Worm (Caenorhabditis elegans) whole organism, young adult: ENCODE measurements around the gene rfp-1.
A peak's percentile ranks its signal among the peaks of the same experiment; 100 is the strongest.

Experiments
- Y95B8A.8 ChIP-seq: fragments of 200-800 bp; sonication (Bioruptor generic); IDR thresholded peaks from 2 replicates; pipeline ENCODE4 v1.3.6; 2022; ENCODE audit warnings: missing genetic modification reagents, missing genetic modification characterization, missing compliant biosample characterization
- ama-1 ChIP-seq, 3 experiments: fragments of 150-350 bp in 1 of 3; sonication (generic microtip) in 2 of 3; optimal IDR thresholded peaks; 2 replicates each; lab custom pipeline; 2014 to 2018; ENCODE audit warnings: missing biosample characterization in 2 of 3, missing genetic modification characterization in 2 of 3, missing genetic modification reagents in 2 of 3
- ceh-79 ChIP-seq: sonication (generic microtip); optimal IDR thresholded peaks from 2 replicates; lab custom pipeline; 2017; ENCODE audit warnings: mild to moderate bottlenecking, missing genetic modification characterization, missing compliant biosample characterization
- egl-18 ChIP-seq: fragments of 200-800 bp; sonication (Bioruptor generic); IDR thresholded peaks from 2 replicates; pipeline ENCODE4 v1.3.6; 2022; ENCODE audit warnings: missing genetic modification reagents, missing genetic modification characterization, missing compliant biosample characterization
- lsl-1 ChIP-seq: fragments of 200-800 bp; sonication (Bioruptor generic); optimal IDR thresholded peaks from 2 replicates; lab custom pipeline; 2018; ENCODE audit warnings: mild to moderate bottlenecking, missing genetic modification characterization, moderate library complexity, missing compliant biosample characterization
- zfh-2 ChIP-seq: fragments of 200-800 bp; sonication (Bioruptor generic); conservative IDR thresholded peaks from 2 replicates; pipeline ENCODE4 v1.3.6; 2022; ENCODE audit warnings: missing genetic modification reagents, missing genetic modification characterization, missing compliant biosample characterization

ce11 chrIII:8356407-8356881 is 2.0 kb upstream of the rfp-1 start:
- no peak for TF ChIP-seq lsl-1
- TF ChIP-seq egl-18 (GFP tag; lab: Robert Waterston, UW): no peak
- peak; percentile 43; the same call in 1 of the 2 replicates for TF ChIP-seq zfh-2 (GFP tag; lab: Robert Waterston, UW)
- no peak for TF ChIP-seq ceh-79 (tag; lab: Kevin White, UChicago)
- TF ChIP-seq Y95B8A.8 (GFP tag; lab: Robert Waterston, UW): no peak
- peak; percentile 32 for TF ChIP-seq ama-1 (optimal IDR thresholded peaks at IDR 0.05; lab: Kevin White, UChicago)
- no peak for TF ChIP-seq ama-1 (GFP tag; optimal IDR thresholded peaks at IDR 0.05; lab: Kevin White, UChicago)
